Worm (Caenorhabditis elegans): ENCODE measurements around the gene eri-9.

DNA sequence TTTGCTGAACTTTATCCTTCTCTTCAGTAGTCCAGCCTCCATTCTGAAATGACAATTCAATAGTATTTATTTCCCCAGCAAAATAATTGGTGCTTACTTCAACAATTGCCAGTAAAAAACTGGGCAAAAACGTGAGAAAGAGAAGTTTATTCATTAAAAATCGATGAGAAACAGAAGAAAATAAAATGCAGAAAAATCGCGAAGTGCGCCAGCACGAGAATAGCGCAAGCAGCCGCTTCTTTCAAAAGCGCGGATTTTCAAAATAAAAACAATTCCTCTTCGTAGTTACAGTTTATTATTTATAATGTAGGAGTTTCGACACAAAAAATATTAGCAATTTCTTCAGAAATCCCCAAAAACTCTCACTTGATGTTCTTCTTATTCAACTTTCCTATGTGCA, 30.6 kb downstream of the eri-9 start, which contains the start of gene C27F2.9:
- no peak for TF ChIP-seq ztf-29 (GFP tag; IDR thresholded peaks at IDR 0.05)
- peak; percentile 1 for TF ChIP-seq med-1 (GFP tag; optimal IDR thresholded peaks at IDR 0.05; ENCODE audit: insufficient read depth)
- no peak for TF ChIP-seq ref-1 (GFP tag; conservative IDR thresholded peaks at IDR 0.05)
- peak; percentile 61; the same call in 1 of the 2 replicates for TF ChIP-seq ztf-23 (GFP tag; IDR thresholded peaks at IDR 0.05)
- TF ChIP-seq flt-1 (GFP tag; IDR thresholded peaks at IDR 0.05): peak; percentile 76
- TF ChIP-seq tab-1 (GFP tag; IDR thresholded peaks at IDR 0.05): 0 out of 2 replicates have a peak, but pooled peaks have one; percentile 22
- TF ChIP-seq T22C8.4 (GFP tag; IDR thresholded peaks at IDR 0.05): 0 out of 2 replicates have a peak, but pooled peaks have one; percentile 27

Measured in whole organism, midembryonic.